Worm (Caenorhabditis elegans) whole organism, late embryonic: ENCODE results near the gene perm-2.

Experiments
- C38D4.7 ChIP-seq: fragments of 200-800 bp; sonication (Bioruptor generic); optimal IDR thresholded peaks from 2 replicates; lab custom pipeline; 2018; ENCODE audit warnings: mild to moderate bottlenecking, missing genetic modification characterization, moderate library complexity, missing compliant biosample characterization
- F13H6.1 ChIP-seq: sonication (generic microtip); optimal IDR thresholded peaks from 2 replicates; lab custom pipeline; 2016; ENCODE audit warnings: missing genetic modification characterization, missing compliant biosample characterization
- ceh-19 ChIP-seq: fragments of 200-800 bp; sonication (Bioruptor generic); optimal IDR thresholded peaks from 2 replicates; lab custom pipeline; 2018; ENCODE audit warnings: mild to moderate bottlenecking, missing genetic modification characterization, missing compliant biosample characterization
- che-1 ChIP-seq: sonication (generic microtip); optimal IDR thresholded peaks from 2 replicates; lab custom pipeline; 2016; ENCODE audit warnings: mild to moderate bottlenecking, missing genetic modification characterization, missing compliant biosample characterization
- hlh-8 ChIP-seq: sonication (generic microtip); optimal IDR thresholded peaks from 2 replicates; lab custom pipeline; 2016; ENCODE audit warnings: missing genotype, missing genetic modification characterization, missing compliant biosample characterization
- mec-3 ChIP-seq: sonication (generic microtip); optimal IDR thresholded peaks from 2 replicates; lab custom pipeline; 2016; ENCODE audit warnings: borderline replicate concordance, missing genetic modification characterization, missing compliant biosample characterization
- pha-4 ChIP-seq: fragments of 150-350 bp; optimal IDR thresholded peaks from 2 replicates; lab custom pipeline; 2018; ENCODE audit warnings: missing biosample characterization, missing genetic modification reagents, missing genetic modification characterization
- pros-1 ChIP-seq: fragments of 150-350 bp; optimal IDR thresholded peaks from 2 replicates; lab custom pipeline; 2014; ENCODE audit warnings: missing biosample characterization, missing genetic modification reagents, missing genetic modification characterization
- sox-2 ChIP-seq: fragments of 200-800 bp; sonication (Bioruptor generic); IDR thresholded peaks from 2 replicates; pipeline ENCODE4 v1.3.6; 2022; ENCODE audit warnings: missing genetic modification reagents, missing genetic modification characterization, missing compliant biosample characterization
- unc-42 ChIP-seq: sonication (generic microtip); optimal IDR thresholded peaks from 2 replicates; lab custom pipeline; 2016; ENCODE audit warnings: missing genotype, missing genetic modification characterization, missing compliant biosample characterization
- unc-86 ChIP-seq: sonication (generic microtip); optimal IDR thresholded peaks from 2 replicates; lab custom pipeline; 2016; ENCODE audit warnings: missing genetic modification characterization, missing compliant biosample characterization

ce11 chrIV:1174411-1174810, 47.8 kb downstream of the perm-2 start:
- TF ChIP-seq sox-2: no peak
- no peak for TF ChIP-seq ceh-19 (GFP tag; lab: Kevin White, UChicago)
- TF ChIP-seq hlh-8 (tag; lab: Kevin White, UChicago): no peak
- TF ChIP-seq pha-4 (tag; lab: Kevin White, UChicago): no peak
- TF ChIP-seq che-1 (tag; lab: Kevin White, UChicago): no peak
- no peak for TF ChIP-seq F13H6.1 (tag; lab: Kevin White, UChicago)
- no peak for TF ChIP-seq C38D4.7 (GFP tag; lab: Kevin White, UChicago)
- no peak for TF ChIP-seq mec-3 (tag; lab: Kevin White, UChicago)
- no peak for TF ChIP-seq unc-86
- no peak for TF ChIP-seq unc-42
- TF ChIP-seq pros-1 (tag; lab: Kevin White, UChicago): no peak
